Fruit fly (Drosophila melanogaster) whole organism, wandering third instar larva: ENCODE data around the gene nSyb.
A peak's percentile ranks its signal among the peaks of the same experiment; 100 is the strongest.

ENCODE experiments used
- CrebA ChIP-seq: fragments of 200-800 bp; sonication (Bioruptor generic); optimal IDR thresholded peaks from 2 replicates; lab custom pipeline; 2016; ENCODE audit warnings: missing biosample characterization, mild to moderate bottlenecking, missing genetic modification characterization, borderline replicate concordance
- Dfd ChIP-seq: fragments of >200 bp; optimal IDR thresholded peaks from 2 replicates; lab custom pipeline; 2017; ENCODE audit warnings: missing biosample characterization, missing genetic modification characterization
- Dif ChIP-seq: fragments of 200-275, 200-300 bp; sonication (Bioruptor generic); optimal IDR thresholded peaks from 2 replicates; lab custom pipeline; 2018; ENCODE audit warnings: missing biosample characterization, missing genetic modification characterization; ENCODE audit not compliant: partially characterized antibody
- Hnf4 ChIP-seq: fragments of 200-800 bp; sonication (Bioruptor generic); optimal IDR thresholded peaks from 2 replicates; lab custom pipeline; 2016; ENCODE audit warnings: missing biosample characterization, mild to moderate bottlenecking, missing genetic modification characterization
- Hr78 ChIP-seq: fragments of >200 bp; optimal IDR thresholded peaks from 2 replicates; lab custom pipeline; 2017; ENCODE audit warnings: missing biosample characterization, missing genetic modification characterization
- br ChIP-seq: fragments of 200-800 bp; sonication (Bioruptor generic); optimal IDR thresholded peaks from 2 replicates; lab custom pipeline; 2016; ENCODE audit warnings: missing biosample characterization, missing genetic modification characterization
- dl ChIP-seq, 2 experiments: fragments of 175-275, 200-275 bp in 1 of 2; fragments of 200-275 bp in 1 of 2; sonication (Bioruptor generic); optimal IDR thresholded peaks; lab custom pipeline; 2018; ENCODE audit warnings: mild to moderate bottlenecking in 2 of 2, missing biosample characterization in 2 of 2, missing genetic modification characterization in 2 of 2, moderate library complexity in 2 of 2; ENCODE audit not compliant: partially characterized antibody in 2 of 2, insufficient read depth in 1 of 2
- foxo ChIP-seq, 2 experiments: fragments of 200-800 bp; sonication (Bioruptor generic); optimal IDR thresholded peaks; 2 replicates in 1 of 2; 3 replicates in 1 of 2; lab custom pipeline; 2016 to 2017; ENCODE audit warnings: missing biosample characterization in 2 of 2, missing genetic modification characterization in 2 of 2
- pan ChIP-seq: fragments of >200 bp; optimal IDR thresholded peaks from 2 replicates; lab custom pipeline; 2017
- psq ChIP-seq: fragments of 200-800 bp; sonication (Bioruptor generic); optimal IDR thresholded peaks from 3 replicates; lab custom pipeline; 2017; ENCODE audit warnings: missing biosample characterization, mild to moderate bottlenecking, missing genetic modification characterization, moderate library complexity
- sage ChIP-seq: fragments of 200-800 bp; sonication (Bioruptor generic); optimal IDR thresholded peaks from 2 replicates; lab custom pipeline; 2016; ENCODE audit warnings: missing biosample characterization, mild to moderate bottlenecking, missing genetic modification characterization
- woc ChIP-seq: sonication (Bioruptor generic); optimal IDR thresholded peaks from 2 replicates; lab custom pipeline; 2016; ENCODE audit warnings: missing biosample characterization, mild to moderate bottlenecking, missing genetic modification characterization

DNA sequence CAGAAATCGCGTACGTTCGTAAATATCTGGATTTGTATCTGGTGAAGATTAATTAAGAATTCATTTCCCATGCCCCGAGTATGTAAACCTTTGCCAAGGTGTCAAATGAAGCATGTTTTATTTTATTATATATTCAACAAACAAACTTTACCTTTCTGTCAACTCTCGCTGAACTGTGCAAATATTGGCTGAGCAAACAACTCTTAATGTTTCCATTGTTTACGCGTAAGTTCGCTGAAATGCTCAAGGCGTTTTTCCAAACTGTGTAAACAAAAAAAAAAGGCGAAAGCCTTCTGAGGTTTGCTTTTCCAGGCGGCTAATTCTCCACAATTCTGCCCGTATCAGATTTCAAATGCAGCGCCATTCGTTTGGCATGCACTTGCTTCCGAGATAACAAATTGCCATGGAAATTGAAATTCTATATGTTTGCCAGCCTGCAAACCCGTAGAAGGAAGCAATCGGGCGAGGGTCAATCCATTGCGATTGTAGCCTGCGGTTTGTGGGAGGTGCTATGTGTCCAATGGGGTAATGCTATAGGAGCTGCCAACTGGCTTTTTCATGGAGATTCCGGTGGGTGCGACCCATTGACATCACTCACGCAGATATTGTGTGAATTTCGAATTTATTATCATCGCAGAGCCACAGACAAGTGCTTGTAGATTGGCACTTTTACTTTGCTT, 45.7 kb downstream of the nSyb start:
- TF ChIP-seq dl (GFP tag; optimal IDR thresholded peaks at IDR 0.05; lab: Kevin White, UChicago; ENCODE audit: insufficient read depth in 1 of 2, partially characterized antibody in 2 of 2) (no peak), Dif (GFP tag; lab: Kevin White, UChicago) (no peak), br (GFP tag; lab: Kevin White, UChicago) (peak; percentile 98), psq (GFP tag; lab: Kevin White, UChicago) (peak; percentile 95), CrebA (GFP tag; lab: Kevin White, UChicago) (no peak), Dfd (no peak), Hnf4 (peak; percentile 99), sage (peak; percentile 96), pan (lab: Kevin White, UChicago) (no peak), Hr78 (GFP tag; lab: Kevin White, UChicago) (no peak), woc (GFP tag; lab: Kevin White, UChicago) (peak; percentile 86), foxo (GFP tag; optimal IDR thresholded peaks at IDR 0.05; lab: Kevin White, UChicago) (peak; percentile 90 to 97)
